Worm (Caenorhabditis elegans) whole organism, late embryonic: Measurements from ENCODE around the gene mfsd-8.
"Not testable (repeated sequence)": the region's sequence is repeated elsewhere in the genome, so short reads cannot be mapped to it uniquely, and the experiment has no call there.

Source experiments
- Y22D7AL.16 ChIP-seq: sonication (generic microtip); optimal IDR thresholded peaks from 2 replicates; lab custom pipeline; 2016; ENCODE audit warnings: missing genetic modification characterization, missing compliant biosample characterization
- ceh-6 ChIP-seq: fragments of 200-800 bp; sonication (Bioruptor generic); optimal IDR thresholded peaks from 2 replicates; lab custom pipeline; 2018; ENCODE audit warnings: mild to moderate bottlenecking, missing genetic modification characterization, missing compliant biosample characterization
- gmeb-2 ChIP-seq: sonication (generic microtip); optimal IDR thresholded peaks from 2 replicates; lab custom pipeline; 2016; ENCODE audit warnings: missing genetic modification characterization, inconsistent platforms, missing compliant biosample characterization
- pag-3 ChIP-seq: sonication (generic microtip); optimal IDR thresholded peaks from 2 replicates; lab custom pipeline; 2016; ENCODE audit warnings: missing compliant biosample characterization, missing genetic modification characterization, borderline replicate concordance

ce11 chrIII:3259691-3260090 lies 22.4 kb upstream of the mfsd-8 start, which contains the start of gene Y53G8AM.6:
- TF ChIP-seq ceh-6; gmeb-2 (tag; lab: Kevin White, UChicago); Y22D7AL.16; pag-3 (tag; lab: Kevin White, UChicago): not testable (repeated sequence)
